Worm (Caenorhabditis elegans) whole organism, L4 larva: Measurements from ENCODE around the gene ZK105.8.

ENCODE experiments used
- F37D6.2 ChIP-seq: sonication (generic microtip); optimal IDR thresholded peaks from 2 replicates; lab custom pipeline; 2016; ENCODE audit warnings: mild to moderate bottlenecking, missing genetic modification characterization, missing compliant biosample characterization
- T26A8.4 ChIP-seq: fragments of 200-800 bp; sonication (Bioruptor generic); IDR thresholded peaks from 2 replicates; pipeline ENCODE4 v1.3.6; 2022; ENCODE audit warnings: missing genetic modification characterization, missing compliant biosample characterization
- Y48G9A.11 ChIP-seq: fragments of 200-800 bp; sonication (Bioruptor generic); IDR thresholded peaks from 2 replicates; pipeline ENCODE4 v1.3.6; 2022; ENCODE audit warnings: missing genetic modification reagents, missing genetic modification characterization, missing compliant biosample characterization
- Y75B8A.6 ChIP-seq: fragments of 200-800 bp; sonication (Bioruptor generic); IDR thresholded peaks from 2 replicates; pipeline ENCODE4 v1.3.6; 2022; ENCODE audit warnings: missing genetic modification reagents, missing genetic modification characterization, missing compliant biosample characterization
- aly-2 ChIP-seq: sonication (generic microtip); optimal IDR thresholded peaks from 2 replicates; lab custom pipeline; 2018; ENCODE audit warnings: missing biosample characterization, missing genetic modification characterization
- ama-1 ChIP-seq: fragments of 150-350 bp; optimal IDR thresholded peaks from 2 replicates; lab custom pipeline; 2014; ENCODE audit warnings: inconsistent platforms, mixed read lengths
- attf-4 ChIP-seq: sonication (generic microtip); optimal IDR thresholded peaks from 3 replicates; lab custom pipeline; 2017; ENCODE audit warnings: missing biosample characterization, missing genetic modification characterization
- ceh-44 ChIP-seq: fragments of 200-800 bp; sonication (Bioruptor generic); IDR thresholded peaks from 2 replicates; pipeline ENCODE4 v1.3.6; 2022; ENCODE audit warnings: missing genetic modification reagents, missing genetic modification characterization, missing compliant biosample characterization
- daf-16 ChIP-seq, 3 experiments: sonication (generic microtip); optimal IDR thresholded peaks; 2 replicates each; lab custom pipeline; 2016 to 2017; ENCODE audit warnings: missing genetic modification characterization in 3 of 3, missing genetic modification reagents in 3 of 3, mild to moderate bottlenecking in 2 of 3, missing compliant biosample characterization in 2 of 3, missing biosample characterization in 1 of 3, moderate library complexity in 1 of 3
- dmd-6 ChIP-seq: fragments of 200-800 bp; sonication (Bioruptor generic); IDR thresholded peaks from 2 replicates; pipeline ENCODE4 v1.3.6; 2022; ENCODE audit warnings: missing genetic modification reagents, missing genetic modification characterization, missing compliant biosample characterization
- dmd-9 ChIP-seq: fragments of 200-800 bp; sonication (Bioruptor generic); IDR thresholded peaks from 2 replicates; pipeline ENCODE4 v1.3.6; 2022; ENCODE audit warnings: missing genetic modification reagents, missing genetic modification characterization, missing compliant biosample characterization
- dve-1 ChIP-seq: sonication (generic microtip); optimal IDR thresholded peaks from 2 replicates; lab custom pipeline; 2017; ENCODE audit warnings: antibody characterized with exemption, mild to moderate bottlenecking, missing genetic modification characterization, missing compliant biosample characterization; ENCODE audit not compliant: insufficient read depth
- egl-27 ChIP-seq: sonication (generic microtip); optimal IDR thresholded peaks from 3 replicates; lab custom pipeline; 2017; ENCODE audit warnings: missing biosample characterization, missing genetic modification reagents, missing genetic modification characterization
- fos-1 ChIP-seq: fragments of 150-350 bp; optimal IDR thresholded peaks from 2 replicates; lab custom pipeline; 2014; ENCODE audit warnings: missing biosample characterization, missing genetic modification characterization
- gei-8 ChIP-seq: fragments of 200-800 bp; sonication (Bioruptor generic); optimal IDR thresholded peaks from 2 replicates; lab custom pipeline; 2018; ENCODE audit warnings: mild to moderate bottlenecking, missing genetic modification characterization, missing compliant biosample characterization
- hif-1 ChIP-seq, 2 experiments: sonication (generic microtip); optimal IDR thresholded peaks; 2 replicates each; lab custom pipeline; 2016 to 2017; ENCODE audit warnings: missing compliant biosample characterization in 2 of 2, missing genetic modification characterization in 2 of 2, missing genetic modification reagents in 2 of 2, missing genotype in 2 of 2, mild to moderate bottlenecking in 1 of 2
- hmg-1.1 ChIP-seq: fragments of 200-800 bp; sonication (Bioruptor generic); IDR thresholded peaks from 2 replicates; pipeline ENCODE4 v1.3.6; 2022; ENCODE audit warnings: missing genetic modification reagents, missing genetic modification characterization, missing compliant biosample characterization
- jun-1 ChIP-seq: fragments of 150-350 bp; optimal IDR thresholded peaks from 2 replicates; lab custom pipeline; 2014; ENCODE audit warnings: missing biosample characterization, missing genetic modification reagents, missing genetic modification characterization
- lin-1 ChIP-seq: fragments of 200-800 bp; sonication (Bioruptor generic); IDR thresholded peaks from 2 replicates; pipeline ENCODE4 v1.3.6; 2022; ENCODE audit warnings: missing genetic modification reagents, missing genetic modification characterization, missing compliant biosample characterization
- mdl-1 ChIP-seq, 2 experiments: fragments of 150-350 bp in 1 of 2; sonication (generic microtip) in 1 of 2; optimal IDR thresholded peaks; 2 replicates each; lab custom pipeline; 2014 to 2017; ENCODE audit warnings: missing biosample characterization in 2 of 2, missing genetic modification characterization in 2 of 2
- mxl-3 ChIP-seq: fragments of 200-800 bp; sonication (Bioruptor generic); optimal IDR thresholded peaks from 2 replicates; lab custom pipeline; 2018; ENCODE audit warnings: mild to moderate bottlenecking, missing genetic modification characterization, missing compliant biosample characterization
- nhr-102 ChIP-seq: sonication (generic microtip); optimal IDR thresholded peaks from 2 replicates; lab custom pipeline; 2016; ENCODE audit warnings: mild to moderate bottlenecking, missing genetic modification characterization, moderate library complexity, missing compliant biosample characterization
- nhr-28 ChIP-seq: fragments of 150-350 bp; optimal IDR thresholded peaks from 2 replicates; lab custom pipeline; 2014; ENCODE audit warnings: missing biosample characterization, missing genetic modification characterization
- nhr-41 ChIP-seq: fragments of 200-800 bp; sonication (Bioruptor generic); IDR thresholded peaks from 2 replicates; pipeline ENCODE4 v1.3.6; 2022; ENCODE audit warnings: missing genetic modification reagents, missing genetic modification characterization, missing compliant biosample characterization
- nhr-48 ChIP-seq: sonication (generic microtip); optimal IDR thresholded peaks from 2 replicates; lab custom pipeline; 2016; ENCODE audit warnings: mild to moderate bottlenecking, missing genetic modification characterization, missing compliant biosample characterization
- nhr-77 ChIP-seq: fragments of 150-350 bp; optimal IDR thresholded peaks from 2 replicates; lab custom pipeline; 2014; ENCODE audit warnings: missing biosample characterization, missing genetic modification characterization
- rbr-2 ChIP-seq: sonication (generic microtip); optimal IDR thresholded peaks from 2 replicates; lab custom pipeline; 2016; ENCODE audit warnings: missing genotype, missing genetic modification characterization, missing compliant biosample characterization
- set-16 ChIP-seq: fragments of 200-800 bp; sonication (Bioruptor generic); IDR thresholded peaks from 2 replicates; pipeline ENCODE4 v1.3.6; 2022; ENCODE audit warnings: missing genetic modification reagents, missing genetic modification characterization, missing compliant biosample characterization
- skn-1 ChIP-seq: fragments of 150-350 bp; optimal IDR thresholded peaks from 2 replicates; lab custom pipeline; 2014; ENCODE audit warnings: missing biosample characterization, missing genetic modification characterization
- snpc-4 ChIP-seq: fragments of 150-350 bp; optimal IDR thresholded peaks from 2 replicates; lab custom pipeline; 2014; ENCODE audit warnings: missing biosample characterization, missing genetic modification characterization
- tag-97 ChIP-seq: fragments of 200-800 bp; sonication (Bioruptor generic); IDR thresholded peaks from 2 replicates; pipeline ENCODE4 v1.3.6; 2022; ENCODE audit warnings: missing genetic modification characterization, missing compliant biosample characterization
- unc-62 ChIP-seq, 3 experiments: fragments of 150-350 bp in 1 of 3; sonication (generic microtip); optimal IDR thresholded peaks in 2 of 3; peaks in 1 of 3; 1 replicate in 1 of 3; 2 replicates in 2 of 3; lab custom pipeline; 2014 to 2017; ENCODE audit warnings: missing biosample characterization in 3 of 3, missing genetic modification characterization in 3 of 3, missing genetic modification reagents in 3 of 3, missing genotype in 1 of 3

The ZK105.8 gene

DNA sequence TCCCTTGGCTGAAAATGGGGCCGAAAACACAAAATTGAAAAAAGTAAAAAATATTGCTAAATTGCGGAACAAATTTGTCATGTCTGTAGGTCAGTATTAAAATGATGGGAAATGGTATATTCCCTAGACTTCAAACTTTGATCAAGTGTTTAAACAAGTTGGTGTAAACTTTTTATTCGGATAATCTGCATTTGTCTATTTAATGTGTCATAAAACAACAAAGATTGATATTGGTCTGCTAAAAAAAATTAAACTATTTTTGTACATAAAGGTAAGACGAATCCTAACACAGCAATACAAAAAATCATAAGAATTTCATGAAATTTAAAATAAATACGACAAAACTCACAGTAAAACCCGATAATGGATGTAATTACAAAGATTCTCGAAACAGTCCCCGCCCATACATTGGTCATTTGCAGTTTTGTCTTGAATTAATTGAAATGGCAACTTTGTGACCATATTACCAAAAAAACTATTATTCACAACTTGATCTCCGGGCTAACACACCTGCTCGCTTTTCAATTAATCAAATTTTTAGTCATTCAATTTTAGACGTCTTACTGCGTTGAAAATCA, at the start of gene ZK105.8, which contains the start of gene ZK105.6:
ZK105.8 (plus strand) TSS at position 528 of the 578 bp plus-strand sequence.
ZK105.6 (minus strand) TSS at position 101 of the 578 bp plus-strand sequence.
- TF ChIP-seq lin-1 (GFP tag; lab: Robert Waterston, UW) (no peak), fos-1 (tag; lab: Kevin White, UChicago) (no peak), hif-1 (tag; optimal IDR thresholded peaks at IDR 0.05; lab: Kevin White, UChicago) (no peak), tag-97 (GFP tag; lab: Robert Waterston, UW) (no peak)

DNA sequence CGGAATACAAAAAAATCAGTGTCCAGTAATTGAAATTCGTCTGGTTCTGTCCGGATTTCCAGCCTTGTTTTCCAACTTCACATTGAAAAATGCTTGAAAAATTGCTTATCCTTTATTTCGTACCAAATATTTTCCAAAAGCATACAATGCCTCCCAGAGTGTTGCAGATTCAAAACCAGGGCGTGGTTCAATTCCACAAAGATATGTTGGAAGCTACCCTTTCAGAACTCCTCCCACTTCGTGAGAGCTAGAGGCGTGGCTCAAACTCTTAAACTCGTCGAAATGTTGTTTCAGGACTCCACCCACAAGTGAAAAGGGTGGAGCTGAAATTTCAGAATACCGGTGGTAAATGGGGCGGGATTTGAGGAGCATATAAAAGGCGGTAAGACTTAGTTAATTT, 48.4 kb upstream of the ZK105.8 start, which contains the start of gene C12D5.3:
C12D5.3 (plus strand) TSS at position 301 of the 400 bp plus-strand sequence.
- TF ChIP-seq set-16 (no peak), ceh-44 (no peak), nhr-48 (tag; lab: Kevin White, UChicago) (no peak), attf-4 (tag; lab: Kevin White, UChicago) (no peak), gei-8 (GFP tag; lab: Kevin White, UChicago) (no peak), F37D6.2 (tag; lab: Kevin White, UChicago) (no peak), Y48G9A.11 (GFP tag; lab: Robert Waterston, UW) (no peak), T26A8.4 (GFP tag; lab: Robert Waterston, UW) (no peak), nhr-41 (GFP tag; lab: Robert Waterston, UW) (no peak), rbr-2 (tag; lab: Kevin White, UChicago) (no peak), dmd-6 (GFP tag; lab: Robert Waterston, UW) (no peak), snpc-4 (tag; lab: Kevin White, UChicago) (no peak), hmg-1.1 (GFP tag; lab: Robert Waterston, UW) (no peak), egl-27 (tag; lab: Kevin White, UChicago) (no peak)

DNA sequence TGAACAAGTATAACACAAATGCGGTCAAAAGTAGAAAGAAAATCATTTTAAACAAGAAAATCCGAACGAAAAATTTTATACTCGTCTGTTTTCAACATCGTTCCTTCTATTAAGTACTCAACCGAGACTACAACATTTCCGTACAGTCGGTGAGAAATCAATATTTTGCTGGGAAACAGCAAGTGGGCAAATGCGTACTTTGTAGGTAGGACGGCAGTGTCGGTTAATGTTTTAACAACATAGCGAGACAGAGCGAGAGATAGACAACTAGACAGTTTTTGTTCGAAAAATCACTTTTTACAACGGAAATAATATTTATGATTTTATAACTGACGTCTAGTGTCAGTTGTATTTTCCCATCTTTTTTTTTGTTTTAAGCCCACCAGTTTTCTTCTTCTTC, 42.9 kb upstream of the ZK105.8 start, which contains the start of gene cyp-33A1:
cyp-33A1 (minus strand) TSS at position 72 of the 400 bp plus-strand sequence.
- TF ChIP-seq mxl-3 (GFP tag; lab: Kevin White, UChicago), result peak; percentile 15
- no peak for TF ChIP-seq Y48G9A.11 (GFP tag; lab: Robert Waterston, UW)
- TF ChIP-seq ama-1 (lab: Kevin White, UChicago), result no peak
- TF ChIP-seq dve-1, result peak; percentile 51
- no peak for TF ChIP-seq nhr-102 (tag; lab: Kevin White, UChicago)
- TF ChIP-seq skn-1, result no peak
- TF ChIP-seq dmd-9 (GFP tag; lab: Robert Waterston, UW), result no peak
- TF ChIP-seq nhr-28 (tag; lab: Kevin White, UChicago), result peak; percentile 100
- peak; percentile 38 for TF ChIP-seq nhr-77
- TF ChIP-seq jun-1 (tag; lab: Kevin White, UChicago), result no peak
- no peak for TF ChIP-seq Y75B8A.6 (GFP tag; lab: Robert Waterston, UW)
- peak in 1 of 2 experiments; percentile 27 for TF ChIP-seq mdl-1 (tag; optimal IDR thresholded peaks at IDR 0.05; lab: Kevin White, UChicago)
- TF ChIP-seq daf-16 (GFP tag; optimal IDR thresholded peaks at IDR 0.05; lab: Kevin White, UChicago), result no peak
- peak; percentile 88 for TF ChIP-seq daf-16 (tag; optimal IDR thresholded peaks at IDR 0.05; lab: Kevin White, UChicago)
- TF ChIP-seq, all 104 proteins: peak for 6

DNA sequence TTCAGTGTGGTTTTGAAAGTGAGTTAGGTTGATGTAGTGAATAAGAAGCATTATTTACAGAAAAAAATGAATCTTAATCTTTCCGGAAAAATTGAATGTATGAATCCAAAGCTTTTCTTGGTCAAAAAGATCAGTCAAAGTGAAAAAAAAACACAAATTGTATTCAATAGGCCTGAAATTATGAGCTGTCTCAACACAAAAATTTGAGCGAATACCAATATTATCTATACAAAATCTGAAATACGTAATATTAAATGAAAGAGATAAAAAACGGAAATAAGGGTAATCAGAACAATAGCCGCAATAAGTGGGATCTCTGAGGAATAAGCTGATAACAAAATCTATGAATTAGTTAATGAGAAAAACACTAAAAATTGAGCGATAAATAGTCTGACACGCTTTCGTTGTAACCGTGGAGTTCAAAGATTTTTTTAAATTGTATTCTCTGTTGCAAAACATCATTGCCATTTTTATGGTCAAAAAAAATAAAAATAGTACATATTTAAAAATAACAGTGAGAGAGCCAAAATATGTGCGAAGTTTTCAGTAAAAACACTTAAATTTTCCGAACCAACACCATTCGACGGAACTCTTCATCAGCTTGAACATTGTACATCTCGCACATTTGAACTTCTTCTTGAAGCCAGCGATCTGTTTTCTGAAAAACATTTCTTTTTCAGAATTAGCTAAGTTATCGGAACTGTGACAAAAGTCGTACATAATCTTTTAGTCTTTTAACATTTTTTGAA, 40.2 kb upstream of the ZK105.8 start, which contains the start of gene sre-11:
sre-11 (minus strand) TSS at position 51 of the 749 bp plus-strand sequence.
- peak in 1 of 2 experiments; percentile 68 for TF ChIP-seq unc-62 (GFP tag; optimal IDR thresholded peaks at IDR 0.05 in 1 of 2; lab: Kevin White, UChicago)
- TF ChIP-seq unc-62 (tag; optimal IDR thresholded peaks at IDR 0.05; lab: Kevin White, UChicago), result no peak
- TF ChIP-seq aly-2 (tag; lab: Kevin White, UChicago), result no peak
